Fruit fly (Drosophila melanogaster): ENCODE measurements around the gene Sas10.

DNA sequence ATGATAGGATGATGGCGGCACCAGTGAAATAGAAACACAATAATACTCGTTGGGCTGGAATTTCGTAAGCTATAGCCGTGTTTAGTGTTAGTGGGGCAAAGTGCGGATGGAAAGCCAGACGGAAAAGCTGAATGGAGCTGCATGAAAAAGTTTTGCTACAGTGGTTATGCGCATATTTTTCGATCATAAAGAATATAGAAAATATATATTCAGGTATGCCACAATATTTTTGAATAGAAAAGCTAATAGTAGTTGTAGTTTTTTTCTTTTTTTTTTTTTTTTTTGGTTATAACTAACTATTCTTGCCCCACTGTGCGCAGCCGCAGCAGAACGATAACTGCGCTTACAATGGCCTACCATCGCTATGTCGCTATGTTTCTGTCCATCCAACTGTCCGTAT, 30.7 kb upstream of the Sas10 start:
- TF ChIP-seq Hr39 (GFP tag; optimal IDR thresholded peaks at IDR 0.05) (no peak), Eip75B (GFP tag; optimal IDR thresholded peaks at IDR 0.05) (no peak), CG8632 (GFP tag; optimal IDR thresholded peaks at IDR 0.05) (no peak), pdm3 (GFP tag; optimal IDR thresholded peaks at IDR 0.05) (no peak), Blimp-1 (GFP tag; optimal IDR thresholded peaks at IDR 0.05) (no peak), spab (GFP tag; optimal IDR thresholded peaks at IDR 0.05) (no peak), OdsH (GFP tag; optimal IDR thresholded peaks at IDR 0.05) (no peak), net (GFP tag; optimal IDR thresholded peaks at IDR 0.05) (no peak), CG6163 (GFP tag; IDR thresholded peaks at IDR 0.05) (no peak), Sox102F (GFP tag; optimal IDR thresholded peaks at IDR 0.05) (no peak)

Measured in whole organism, prepupa.